Worm (Caenorhabditis elegans) whole organism, L4 larva: Measurements from ENCODE around the gene gcy-12.

Source experiments
- Y5F2A.4 ChIP-seq: fragments of 200-800 bp; sonication (Bioruptor generic); optimal IDR thresholded peaks from 2 replicates; lab custom pipeline; 2018; ENCODE audit warnings: mild to moderate bottlenecking, missing genetic modification characterization, missing compliant biosample characterization
- dmd-8 ChIP-seq: fragments of 200-800 bp; sonication (Bioruptor generic); IDR thresholded peaks from 2 replicates; pipeline ENCODE4 v1.3.6; 2022; ENCODE audit warnings: missing genetic modification characterization, missing compliant biosample characterization
- dmd-9 ChIP-seq: fragments of 200-800 bp; sonication (Bioruptor generic); IDR thresholded peaks from 2 replicates; pipeline ENCODE4 v1.3.6; 2022; ENCODE audit warnings: missing genetic modification reagents, missing genetic modification characterization, missing compliant biosample characterization
- lin-13 ChIP-seq: fragments of 150-350 bp; optimal IDR thresholded peaks from 2 replicates; lab custom pipeline; 2014; ENCODE audit warnings: missing biosample characterization, missing genetic modification reagents, missing genetic modification characterization
- lin-15B ChIP-seq: fragments of 150-350 bp; sonication (generic microtip); optimal IDR thresholded peaks from 3 replicates; lab custom pipeline; 2014; ENCODE audit warnings: missing biosample characterization, missing genetic modification characterization
- lir-3 ChIP-seq: sonication (generic microtip); optimal IDR thresholded peaks from 2 replicates; lab custom pipeline; 2016; ENCODE audit warnings: mild to moderate bottlenecking, missing genetic modification characterization, missing compliant biosample characterization
- mep-1 ChIP-seq: fragments of 150-350 bp; sonication (generic microtip); optimal IDR thresholded peaks from 3 replicates; lab custom pipeline; 2014; ENCODE audit warnings: missing biosample characterization, missing genetic modification characterization
- nhr-28 ChIP-seq: fragments of 150-350 bp; optimal IDR thresholded peaks from 2 replicates; lab custom pipeline; 2014; ENCODE audit warnings: missing biosample characterization, missing genetic modification characterization
- pqm-1 ChIP-seq: sonication (generic microtip); optimal IDR thresholded peaks from 2 replicates; lab custom pipeline; 2017; ENCODE audit warnings: missing biosample characterization, missing genetic modification characterization
- saeg-2 ChIP-seq: fragments of 200-800 bp; sonication (Bioruptor generic); IDR thresholded peaks from 2 replicates; pipeline ENCODE4 v1.3.6; 2022; ENCODE audit warnings: missing genetic modification reagents, missing genetic modification characterization, missing compliant biosample characterization
- skn-1 ChIP-seq: fragments of 150-350 bp; optimal IDR thresholded peaks from 2 replicates; lab custom pipeline; 2014; ENCODE audit warnings: missing biosample characterization, missing genetic modification characterization
- unc-39 ChIP-seq: sonication (generic microtip); optimal IDR thresholded peaks from 2 replicates; lab custom pipeline; 2017; ENCODE audit warnings: missing biosample characterization, missing genetic modification characterization

DNA sequence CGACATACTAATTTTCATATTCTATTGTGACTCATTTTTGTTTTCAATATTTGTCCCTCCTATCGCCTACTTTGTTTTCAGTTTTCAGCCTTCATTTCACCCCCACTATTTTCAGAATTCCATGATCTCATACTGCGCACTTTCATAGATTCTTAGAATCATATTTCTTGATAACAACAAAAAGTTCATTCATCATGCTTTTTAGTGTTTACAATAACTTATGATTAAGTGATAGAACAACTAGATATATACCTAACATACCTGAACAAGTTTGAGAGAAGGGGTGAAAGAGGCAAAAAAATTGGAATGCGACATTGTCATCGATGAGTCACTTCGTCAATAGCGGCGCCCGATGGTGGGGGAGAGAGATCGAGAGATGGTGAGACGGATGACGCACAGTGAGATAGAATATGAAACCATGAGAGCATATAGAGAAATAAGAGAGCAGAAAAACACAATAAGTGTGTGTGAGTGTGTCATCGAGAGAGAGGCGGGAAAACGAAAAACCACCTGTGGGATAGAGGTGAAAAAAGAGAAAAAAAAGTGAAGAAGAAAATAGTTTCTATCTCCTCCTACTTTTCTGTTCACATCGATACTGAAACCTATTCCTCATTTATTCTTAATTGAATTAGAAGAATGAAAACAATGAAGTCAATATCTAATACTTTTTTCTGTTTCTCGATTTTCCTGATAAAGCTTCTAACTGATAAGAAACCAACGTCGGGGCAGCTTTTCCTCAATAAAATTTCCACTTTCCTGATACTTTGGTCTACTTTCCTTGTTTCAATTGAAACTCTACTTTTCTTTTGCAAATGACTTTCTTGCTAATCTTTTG lies 25.0 kb downstream of the gcy-12 start:
- TF ChIP-seq unc-39 (tag; lab: Kevin White, UChicago) (no peak), skn-1 (tag; lab: Kevin White, UChicago) (no peak), saeg-2 (no peak), pqm-1 (peak; percentile 38), Y5F2A.4 (GFP tag; lab: Kevin White, UChicago) (no peak), dmd-9 (GFP tag; lab: Robert Waterston, UW) (no peak), nhr-28 (tag; lab: Kevin White, UChicago) (peak; percentile 67), lir-3 (tag; lab: Kevin White, UChicago) (no peak), lin-15B (tag; lab: Kevin White, UChicago) (no peak), mep-1 (peak; percentile 89), lin-13 (GFP tag; lab: Kevin White, UChicago) (peak; percentile 41), dmd-8 (GFP tag; lab: Robert Waterston, UW) (no peak)
